Worm (Caenorhabditis elegans) whole organism, L4 larva: ENCODE data around the gene C50B6.1.

Source experiments
- F10B5.3 ChIP-seq: sonication (generic microtip); optimal IDR thresholded peaks from 2 replicates; lab custom pipeline; 2016; ENCODE audit warnings: mild to moderate bottlenecking, missing genetic modification characterization, missing compliant biosample characterization
- R02D3.7 ChIP-seq: fragments of 150-350 bp; sonication (generic microtip); optimal IDR thresholded peaks from 3 replicates; lab custom pipeline; 2014; ENCODE audit warnings: missing biosample characterization, missing genetic modification characterization
- T26A8.4 ChIP-seq: fragments of 200-800 bp; sonication (Bioruptor generic); IDR thresholded peaks from 2 replicates; pipeline ENCODE4 v1.3.6; 2022; ENCODE audit warnings: missing genetic modification characterization, missing compliant biosample characterization
- Y105C5A.15 ChIP-seq: fragments of 200-800 bp; sonication (Bioruptor generic); IDR thresholded peaks from 2 replicates; pipeline ENCODE4 v1.3.6; 2022; ENCODE audit warnings: missing genetic modification characterization, missing compliant biosample characterization
- Y5F2A.4 ChIP-seq: fragments of 200-800 bp; sonication (Bioruptor generic); optimal IDR thresholded peaks from 2 replicates; lab custom pipeline; 2018; ENCODE audit warnings: mild to moderate bottlenecking, missing genetic modification characterization, missing compliant biosample characterization
- ZK337.2 ChIP-seq: fragments of 200-800 bp; sonication (Bioruptor generic); IDR thresholded peaks from 2 replicates; pipeline ENCODE4 v1.3.6; 2022; ENCODE audit warnings: missing genetic modification reagents, missing genetic modification characterization, missing compliant biosample characterization
- aha-1 ChIP-seq: fragments of 150-350 bp; peaks from one replicate; lab custom pipeline; 2014; ENCODE audit warnings: missing biosample characterization, missing genetic modification characterization
- aly-2 ChIP-seq: sonication (generic microtip); optimal IDR thresholded peaks from 2 replicates; lab custom pipeline; 2018; ENCODE audit warnings: missing biosample characterization, missing genetic modification characterization
- ceh-20 ChIP-seq: fragments of 200-800 bp; sonication (Bioruptor generic); IDR thresholded peaks from 2 replicates; pipeline ENCODE4 v1.3.6; 2022; ENCODE audit warnings: missing genetic modification reagents, missing genetic modification characterization, missing compliant biosample characterization
- ceh-82 ChIP-seq: sonication (generic microtip); optimal IDR thresholded peaks from 2 replicates; lab custom pipeline; 2017; ENCODE audit warnings: missing biosample characterization, missing genetic modification characterization
- cey-2 ChIP-seq: sonication (generic microtip); optimal IDR thresholded peaks from 3 replicates; lab custom pipeline; 2017; ENCODE audit warnings: missing genetic modification characterization, mild to moderate bottlenecking, missing compliant biosample characterization, antibody characterized with exemption, borderline replicate concordance; ENCODE audit not compliant: insufficient read depth
- daf-12 ChIP-seq: fragments of 150-350 bp; optimal IDR thresholded peaks from 2 replicates; lab custom pipeline; 2014; ENCODE audit warnings: missing biosample characterization, missing genetic modification reagents, missing genetic modification characterization
- daf-16 ChIP-seq, 3 experiments: sonication (generic microtip); optimal IDR thresholded peaks; 2 replicates each; lab custom pipeline; 2016 to 2017; ENCODE audit warnings: missing genetic modification characterization in 3 of 3, missing genetic modification reagents in 3 of 3, mild to moderate bottlenecking in 2 of 3, missing compliant biosample characterization in 2 of 3, missing biosample characterization in 1 of 3, moderate library complexity in 1 of 3
- dmd-6 ChIP-seq: fragments of 200-800 bp; sonication (Bioruptor generic); IDR thresholded peaks from 2 replicates; pipeline ENCODE4 v1.3.6; 2022; ENCODE audit warnings: missing genetic modification reagents, missing genetic modification characterization, missing compliant biosample characterization
- dmd-8 ChIP-seq: fragments of 200-800 bp; sonication (Bioruptor generic); IDR thresholded peaks from 2 replicates; pipeline ENCODE4 v1.3.6; 2022; ENCODE audit warnings: missing genetic modification characterization, missing compliant biosample characterization
- duxl-1 ChIP-seq: sonication (generic microtip); optimal IDR thresholded peaks from 2 replicates; lab custom pipeline; 2016; ENCODE audit warnings: mild to moderate bottlenecking, missing genetic modification characterization, moderate library complexity, missing compliant biosample characterization; ENCODE audit not compliant: poor library complexity
- jun-1 ChIP-seq: fragments of 150-350 bp; optimal IDR thresholded peaks from 2 replicates; lab custom pipeline; 2014; ENCODE audit warnings: missing biosample characterization, missing genetic modification reagents, missing genetic modification characterization
- lin-29 ChIP-seq: fragments of 200-800 bp; sonication (Bioruptor generic); IDR thresholded peaks from 2 replicates; pipeline ENCODE4 v1.3.6; 2022; ENCODE audit warnings: missing genetic modification reagents, missing genetic modification characterization, missing compliant biosample characterization
- madf-9 ChIP-seq: fragments of 200-800 bp; sonication (Bioruptor generic); conservative IDR thresholded peaks from 2 replicates; pipeline ENCODE4 v1.3.6; 2022; ENCODE audit warnings: missing genetic modification reagents, missing genetic modification characterization, missing compliant biosample characterization
- mes-2 ChIP-seq: sonication (generic microtip); optimal IDR thresholded peaks from 2 replicates; lab custom pipeline; 2016; ENCODE audit warnings: missing genotype, mild to moderate bottlenecking, missing genetic modification characterization, missing compliant biosample characterization; ENCODE audit not compliant: poor library complexity, severe bottlenecking
- mxl-2 ChIP-seq: fragments of 200-800 bp; sonication (Bioruptor generic); conservative IDR thresholded peaks from 2 replicates; pipeline ENCODE4 v1.3.6; 2022; ENCODE audit warnings: missing genetic modification reagents, missing genetic modification characterization, missing compliant biosample characterization
- mxl-3 ChIP-seq: fragments of 200-800 bp; sonication (Bioruptor generic); optimal IDR thresholded peaks from 2 replicates; lab custom pipeline; 2018; ENCODE audit warnings: mild to moderate bottlenecking, missing genetic modification characterization, missing compliant biosample characterization
- nhr-11 ChIP-seq: fragments of 150-350 bp; optimal IDR thresholded peaks from 2 replicates; lab custom pipeline; 2014; ENCODE audit warnings: missing biosample characterization, missing genetic modification characterization
- nhr-111 ChIP-seq: fragments of 200-800 bp; sonication (Bioruptor generic); optimal IDR thresholded peaks from 2 replicates; lab custom pipeline; 2018; ENCODE audit warnings: mild to moderate bottlenecking, missing genetic modification characterization, missing compliant biosample characterization
- nhr-25 ChIP-seq: sonication (generic microtip); optimal IDR thresholded peaks from 2 replicates; lab custom pipeline; 2017; ENCODE audit warnings: missing genetic modification characterization, mild to moderate bottlenecking, missing compliant biosample characterization, antibody characterized with exemption, moderate library complexity, borderline replicate concordance; ENCODE audit not compliant: insufficient read depth
- nhr-41 ChIP-seq: fragments of 200-800 bp; sonication (Bioruptor generic); IDR thresholded peaks from 2 replicates; pipeline ENCODE4 v1.3.6; 2022; ENCODE audit warnings: missing genetic modification reagents, missing genetic modification characterization, missing compliant biosample characterization
- nhr-6 ChIP-seq: fragments of 150-350 bp; optimal IDR thresholded peaks from 2 replicates; lab custom pipeline; 2014; ENCODE audit warnings: missing biosample characterization, missing genetic modification characterization
- nhr-77 ChIP-seq: fragments of 150-350 bp; optimal IDR thresholded peaks from 2 replicates; lab custom pipeline; 2014; ENCODE audit warnings: missing biosample characterization, missing genetic modification characterization
- pha-4 ChIP-seq, 2 experiments: fragments of 150-350 bp in 1 of 2; fragments of 200-800 bp in 1 of 2; sonication (Bioruptor generic) in 1 of 2; IDR thresholded peaks in 1 of 2; optimal IDR thresholded peaks in 1 of 2; 2 replicates each; pipeline versions ENCODE4 v1.3.6 to Lab custom; 2014 to 2022; ENCODE audit warnings: missing genetic modification characterization in 2 of 2, missing genetic modification reagents in 2 of 2, missing biosample characterization in 1 of 2, missing compliant biosample characterization in 1 of 2
- tag-97 ChIP-seq: fragments of 200-800 bp; sonication (Bioruptor generic); IDR thresholded peaks from 2 replicates; pipeline ENCODE4 v1.3.6; 2022; ENCODE audit warnings: missing genetic modification characterization, missing compliant biosample characterization
- unc-130 ChIP-seq: sonication (generic microtip); optimal IDR thresholded peaks from 2 replicates; lab custom pipeline; 2016; ENCODE audit warnings: missing genetic modification reagents, missing genetic modification characterization, missing compliant biosample characterization
- unc-62 ChIP-seq, 3 experiments: fragments of 150-350 bp in 1 of 3; sonication (generic microtip); optimal IDR thresholded peaks in 2 of 3; peaks in 1 of 3; 1 replicate in 1 of 3; 2 replicates in 2 of 3; lab custom pipeline; 2014 to 2017; ENCODE audit warnings: missing biosample characterization in 3 of 3, missing genetic modification characterization in 3 of 3, missing genetic modification reagents in 3 of 3, missing genotype in 1 of 3
- zfp-3 ChIP-seq: fragments of 200-800 bp; sonication (Bioruptor generic); conservative IDR thresholded peaks from 2 replicates; pipeline ENCODE4 v1.3.6; 2022; ENCODE audit warnings: missing genetic modification reagents, missing genetic modification characterization, missing compliant biosample characterization

Gene C50B6.1

DNA sequence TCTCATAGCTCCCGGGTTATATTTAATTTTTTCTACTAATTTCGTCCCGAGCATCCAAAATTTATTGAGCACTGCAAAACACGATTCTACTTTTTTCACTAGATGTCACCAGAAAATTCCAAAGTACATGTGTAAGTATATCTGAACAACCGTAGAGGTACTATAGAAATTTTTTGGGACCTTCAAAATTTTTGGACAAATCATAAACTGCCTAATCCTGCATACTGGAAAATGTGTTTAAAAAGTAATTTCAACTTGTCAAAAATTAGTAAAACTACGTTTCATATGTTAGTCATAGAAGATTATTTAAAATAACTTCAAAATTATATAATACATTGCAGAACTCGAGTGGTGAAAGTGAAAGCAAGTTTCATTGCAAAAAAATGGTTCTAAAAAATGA, 22.2 kb upstream of the C50B6.1 start:
- TF ChIP-seq aha-1 (tag; lab: Kevin White, UChicago) (peak; percentile 91), daf-16 (GFP tag; optimal IDR thresholded peaks at IDR 0.05; lab: Kevin White, UChicago) (no peak), daf-16 (tag; optimal IDR thresholded peaks at IDR 0.05; lab: Kevin White, UChicago) (no peak)
- TF ChIP-seq, all 104 proteins: peak for 1

DNA sequence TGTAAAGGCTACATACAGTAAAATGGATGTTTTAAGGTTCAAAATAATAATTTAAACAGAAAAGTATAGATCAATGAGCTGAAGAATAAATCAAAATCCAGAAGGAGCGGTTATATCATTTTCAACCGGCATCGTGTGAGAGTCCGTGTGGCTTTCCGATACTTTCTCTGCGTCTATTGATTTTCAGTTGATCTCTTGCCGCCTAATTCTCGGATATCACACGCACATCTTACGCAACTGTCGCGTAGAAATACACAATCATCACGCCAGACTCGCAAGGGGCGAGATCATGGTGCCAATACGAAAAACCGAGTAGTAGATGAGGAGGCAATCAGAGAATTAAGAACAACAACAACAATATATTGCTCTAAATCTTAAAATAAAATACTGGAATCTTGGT, 19.8 kb upstream of the C50B6.1 start:
- TF ChIP-seq nhr-41 (GFP tag; lab: Robert Waterston, UW) (no peak), daf-16 (GFP tag; optimal IDR thresholded peaks at IDR 0.05; lab: Kevin White, UChicago) (peak in 1 of 2 experiments; percentile 36), daf-16 (tag; optimal IDR thresholded peaks at IDR 0.05; lab: Kevin White, UChicago) (no peak)
- TF ChIP-seq, all 104 proteins: peak for 1

- no peak for TF ChIP-seq unc-130
- no peak for TF ChIP-seq aly-2 (tag; lab: Kevin White, UChicago)
- TF ChIP-seq daf-12 (tag; lab: Kevin White, UChicago): no peak
- no peak for TF ChIP-seq aha-1 (tag; lab: Kevin White, UChicago)
- no peak for TF ChIP-seq nhr-77
- TF ChIP-seq Y5F2A.4: no peak
- TF ChIP-seq duxl-1: no peak
- TF ChIP-seq T26A8.4 (GFP tag; lab: Robert Waterston, UW): no peak
- TF ChIP-seq dmd-8: no peak
- TF ChIP-seq R02D3.7: no peak
- TF ChIP-seq cey-2 (tag; lab: Kevin White, UChicago): no peak
- TF ChIP-seq dmd-6 (GFP tag; lab: Robert Waterston, UW): no peak
- no peak for TF ChIP-seq madf-9 (GFP tag; lab: Robert Waterston, UW)
- no peak for TF ChIP-seq mxl-2 (GFP tag; lab: Robert Waterston, UW)
- no peak for TF ChIP-seq mes-2 (tag; lab: Kevin White, UChicago)
- TF ChIP-seq nhr-6 (tag; lab: Kevin White, UChicago): no peak
- TF ChIP-seq F10B5.3: no peak
- TF ChIP-seq mxl-3 (GFP tag; lab: Kevin White, UChicago): no peak
- no peak for TF ChIP-seq ZK337.2 (GFP tag; lab: Robert Waterston, UW)
Measured at ce11 chrV:13294507-13294906, 14.2 kb upstream of the C50B6.1 start.

- peak in 1 of 2 experiments; percentile 63 for TF ChIP-seq unc-62 (GFP tag; optimal IDR thresholded peaks at IDR 0.05 in 1 of 2; lab: Kevin White, UChicago)
- no peak for TF ChIP-seq unc-62 (tag; optimal IDR thresholded peaks at IDR 0.05; lab: Kevin White, UChicago)
- TF ChIP-seq duxl-1: no peak
- no peak for TF ChIP-seq jun-1
- TF ChIP-seq R02D3.7: no peak
- no peak for TF ChIP-seq lin-29 (GFP tag; lab: Robert Waterston, UW)
Measured at ce11 chrV:13295859-13296258, 12.9 kb upstream of the C50B6.1 start, which contains the start of gene uig-1. Gene uig-1 (minus strand): TSS chrV:13295978.

- TF ChIP-seq tag-97 (GFP tag; lab: Robert Waterston, UW) (no peak), ceh-20 (no peak), dmd-8 (no peak), pha-4 (GFP tag; IDR thresholded peaks at IDR 0.05; lab: Robert Waterston, UW) (no peak), pha-4 (tag; optimal IDR thresholded peaks at IDR 0.05; lab: Kevin White, UChicago) (no peak), dmd-6 (GFP tag; lab: Robert Waterston, UW) (no peak), nhr-11 (tag; lab: Kevin White, UChicago) (no peak), ceh-82 (tag; lab: Kevin White, UChicago) (no peak), nhr-25 (no peak), zfp-3 (no peak), Y105C5A.15 (GFP tag; lab: Robert Waterston, UW) (no peak), nhr-111 (GFP tag; lab: Kevin White, UChicago) (no peak)
- TF ChIP-seq, all 104 proteins: peak for 0
Measured at ce11 chrV:13297220-13297619, 11.5 kb upstream of the C50B6.1 start, which contains the start of gene C26E1.1. Gene C26E1.1 (plus strand): TSS chrV:13297520.
